Fruit fly (Drosophila melanogaster): Measurements from ENCODE around the gene TBC1D16.

Gene TBC1D16

DNA sequence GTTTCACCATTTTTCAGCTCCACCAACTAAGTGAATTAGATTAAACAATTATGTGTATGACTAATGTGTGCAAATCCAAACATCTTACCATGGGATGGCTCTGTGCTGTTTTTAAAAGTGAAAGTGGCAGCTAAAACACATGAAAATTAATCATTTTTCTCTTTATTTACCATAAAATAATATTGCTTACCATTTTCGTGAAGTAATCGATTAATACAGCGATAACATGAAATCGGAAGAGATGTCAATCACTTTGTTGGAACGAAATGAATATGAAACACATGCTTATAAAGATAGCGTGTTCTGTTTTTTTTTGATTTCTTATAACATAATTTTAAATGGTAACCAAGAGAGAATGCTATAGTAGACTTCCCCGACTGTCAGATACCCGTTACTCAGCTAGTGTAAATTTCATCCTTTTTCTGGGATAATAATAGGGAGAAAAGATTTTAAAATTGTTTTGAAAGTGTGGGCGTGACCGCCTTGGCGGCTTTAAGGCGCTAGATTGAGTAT lies 31.6 kb downstream of the TBC1D16 start:
- TF ChIP-seq Dif (GFP tag; optimal IDR thresholded peaks at IDR 0.05; ENCODE audit: partially characterized antibody): no peak
- TF ChIP-seq fru (GFP tag; optimal IDR thresholded peaks at IDR 0.05): no peak
- no peak for TF ChIP-seq Rel (GFP tag; optimal IDR thresholded peaks at IDR 0.05)
- no peak for TF ChIP-seq Rel (tag; optimal IDR thresholded peaks at IDR 0.05)
- no peak for TF ChIP-seq psq (GFP tag; optimal IDR thresholded peaks at IDR 0.05)
- TF ChIP-seq Myc (optimal IDR thresholded peaks at IDR 0.05): peak; percentile 7
- TF ChIP-seq dsf (GFP tag; optimal IDR thresholded peaks at IDR 0.05; ENCODE audit: borderline replicate concordance): no peak
- TF ChIP-seq h (GFP tag; optimal IDR thresholded peaks at IDR 0.05): no peak
- TF ChIP-seq HLH106 (tag; optimal IDR thresholded peaks at IDR 0.05): no peak
- no peak for TF ChIP-seq CG32264 (GFP tag; optimal IDR thresholded peaks at IDR 0.05)
- TF ChIP-seq dmrt93B (GFP tag; optimal IDR thresholded peaks at IDR 0.05): no peak
- TF ChIP-seq ey (GFP tag; optimal IDR thresholded peaks at IDR 0.05): no peak
- no peak for TF ChIP-seq pan (optimal IDR thresholded peaks at IDR 0.05)
- peak; percentile 40 for TF ChIP-seq woc (GFP tag; optimal IDR thresholded peaks at IDR 0.05)

DNA sequence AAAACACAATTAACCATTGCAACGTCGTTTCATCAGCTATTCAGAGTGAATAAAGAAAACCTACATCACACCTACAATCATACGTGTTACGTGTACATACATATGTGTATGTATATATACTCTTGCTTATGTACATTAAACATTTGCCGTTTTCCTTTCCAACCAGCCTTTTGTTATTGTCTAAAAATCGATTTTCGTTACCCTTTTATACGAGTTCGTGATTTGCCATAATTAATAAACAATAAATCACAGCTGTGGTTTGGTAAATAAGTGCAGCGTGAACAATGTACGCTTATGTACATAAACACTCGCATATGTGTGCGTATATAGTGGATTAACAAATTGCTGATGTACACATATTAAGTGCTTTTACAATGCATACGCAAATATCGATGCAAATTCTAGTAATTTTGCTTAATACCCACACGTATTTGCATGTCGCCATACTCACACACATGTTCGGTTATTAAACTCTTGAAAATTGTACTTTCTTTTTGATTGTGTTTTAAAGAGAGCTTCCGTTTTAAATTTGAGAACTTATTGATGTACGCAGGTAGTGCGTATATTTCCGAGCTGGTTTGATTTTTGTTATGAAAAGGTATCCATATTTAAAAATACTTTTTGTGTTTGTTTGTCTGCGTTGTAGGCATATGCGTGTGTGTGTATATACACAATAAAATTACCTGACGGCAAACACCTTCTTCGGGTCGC lies 38.4 kb downstream of the TBC1D16 start:
- TF ChIP-seq N (GFP tag; optimal IDR thresholded peaks at IDR 0.05): no peak
- peak; percentile 4 for TF ChIP-seq tai (GFP tag; optimal IDR thresholded peaks at IDR 0.05)
- TF ChIP-seq Jra (GFP tag; optimal IDR thresholded peaks at IDR 0.05): peak; percentile 36

- TF ChIP-seq woc (GFP tag; optimal IDR thresholded peaks at IDR 0.05) (peak; percentile 13), Myc (optimal IDR thresholded peaks at IDR 0.05) (peak; percentile 53), fru (GFP tag; optimal IDR thresholded peaks at IDR 0.05) (no peak)
Observed at dm6 chr2L:10396488-10396824, 39.0 kb downstream of the TBC1D16 start, which contains the start of gene Cnot4. Cnot4 (plus strand) TSS chr2L:10396716.

DNA sequence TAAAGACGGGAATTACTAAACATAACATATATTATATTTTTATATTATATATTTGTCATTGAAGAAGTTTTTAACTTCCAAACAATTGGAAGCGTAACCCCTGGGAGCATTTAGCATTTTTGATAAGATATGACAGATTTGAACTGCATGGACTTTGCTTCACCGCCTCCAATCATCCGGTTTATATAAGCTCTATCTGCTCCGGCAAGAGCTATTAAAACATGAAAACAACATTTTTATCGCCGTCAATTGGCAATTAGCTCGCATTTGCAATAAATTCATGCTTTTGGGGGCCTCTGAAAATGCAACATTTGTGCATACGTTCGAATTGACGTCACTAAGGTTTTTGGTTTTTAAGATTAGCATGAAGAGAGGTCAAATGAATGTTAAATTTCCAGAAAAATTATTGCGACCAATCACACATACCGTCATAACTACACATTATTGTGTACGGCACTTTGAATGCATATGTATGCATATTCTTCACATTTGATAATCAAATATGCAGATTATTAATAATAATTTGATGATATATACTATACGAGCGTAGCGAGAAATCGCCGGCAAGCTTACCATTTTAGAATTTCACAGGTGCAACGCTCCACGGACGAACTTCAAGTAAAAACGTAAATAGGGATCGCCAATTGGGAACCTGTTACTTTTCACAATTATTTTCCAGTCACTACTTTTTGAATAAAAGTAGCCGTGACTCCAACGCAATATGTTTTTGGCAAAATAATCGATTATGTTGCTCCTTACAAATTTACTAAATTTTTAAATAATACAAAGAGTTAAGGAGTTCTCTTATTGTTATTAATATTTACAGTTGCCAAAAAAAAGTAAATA lies 39.6 kb downstream of the TBC1D16 start, which contains the start of gene Mdh1:
Mdh1 (minus strand) TSS at position 691 of the 846 bp plus-strand sequence.
- TF ChIP-seq Hr83 (GFP tag; optimal IDR thresholded peaks at IDR 0.05; ENCODE audit: poor library complexity, severe bottlenecking) (no peak), Abd-B (GFP tag; optimal IDR thresholded peaks at IDR 0.05) (no peak), br (GFP tag; optimal IDR thresholded peaks at IDR 0.05) (no peak), tai (GFP tag; optimal IDR thresholded peaks at IDR 0.05) (no peak), Vsx2 (GFP tag; optimal IDR thresholded peaks at IDR 0.05; ENCODE audit: partially characterized antibody) (no peak), jim (GFP tag; optimal IDR thresholded peaks at IDR 0.05) (no peak), woc (GFP tag; optimal IDR thresholded peaks at IDR 0.05) (peak; percentile 6), Rel (GFP tag; optimal IDR thresholded peaks at IDR 0.05) (no peak), Rel (tag; optimal IDR thresholded peaks at IDR 0.05) (no peak), Hnf4 (GFP tag; optimal IDR thresholded peaks at IDR 0.05) (peak; percentile 10), CrebA (GFP tag; optimal IDR thresholded peaks at IDR 0.05; ENCODE audit: borderline replicate concordance) (no peak), dl (GFP tag; optimal IDR thresholded peaks at IDR 0.05; ENCODE audit: insufficient read depth in 1 of 2, partially characterized antibody in 2 of 2) (peak in 1 of 2 experiments; percentile 11), foxo (GFP tag; optimal IDR thresholded peaks at IDR 0.05) (no peak), psq (GFP tag; optimal IDR thresholded peaks at IDR 0.05) (no peak), Hr78 (GFP tag; optimal IDR thresholded peaks at IDR 0.05) (no peak), GATAd (GFP tag; optimal IDR thresholded peaks at IDR 0.05) (no peak), brk (GFP tag; optimal IDR thresholded peaks at IDR 0.05) (peak; percentile 52), sv (GFP tag; optimal IDR thresholded peaks at IDR 0.05) (no peak), Sp1 (GFP tag; optimal IDR thresholded peaks at IDR 0.05) (no peak), pan (optimal IDR thresholded peaks at IDR 0.05) (no peak), lola (GFP tag; optimal IDR thresholded peaks at IDR 0.05) (no peak), rgr (GFP tag; optimal IDR thresholded peaks at IDR 0.05) (peak; percentile 13), sage (GFP tag; optimal IDR thresholded peaks at IDR 0.05) (peak; percentile 37), Dfd (GFP tag; optimal IDR thresholded peaks at IDR 0.05) (no peak), HLH106 (tag; optimal IDR thresholded peaks at IDR 0.05) (no peak), dsf (GFP tag; optimal IDR thresholded peaks at IDR 0.05; ENCODE audit: borderline replicate concordance) (no peak), CG9705 (GFP tag; optimal IDR thresholded peaks at IDR 0.05) (no peak), usp (GFP tag; optimal IDR thresholded peaks at IDR 0.05) (no peak), fru (GFP tag; optimal IDR thresholded peaks at IDR 0.05) (no peak), N (GFP tag; optimal IDR thresholded peaks at IDR 0.05) (no peak), h (GFP tag; optimal IDR thresholded peaks at IDR 0.05) (no peak), OdsH (GFP tag; optimal IDR thresholded peaks at IDR 0.05) (peak; percentile 14), Mio (GFP tag; optimal IDR thresholded peaks at IDR 0.05) (no peak), Jra (GFP tag; optimal IDR thresholded peaks at IDR 0.05) (no peak), dmrt93B (GFP tag; optimal IDR thresholded peaks at IDR 0.05) (no peak), Myc (optimal IDR thresholded peaks at IDR 0.05) (no peak)

All from whole organism, wandering third instar larva.